Worm (Caenorhabditis elegans) whole organism, mixed stage, embryonic: ENCODE results near the gene sre-1.

Experiments used
- blmp-1 ChIP-seq: fragments of 150-350 bp; optimal IDR thresholded peaks from 2 replicates; lab custom pipeline; 2014; ENCODE audit warnings: missing biosample characterization, missing genetic modification characterization
- ceh-83 ChIP-seq: fragments of 200-800 bp; sonication (Bioruptor generic); optimal IDR thresholded peaks from 2 replicates; lab custom pipeline; 2018; ENCODE audit warnings: mild to moderate bottlenecking, missing genetic modification characterization, missing compliant biosample characterization
- lin-13 ChIP-seq: fragments of 150-350 bp; optimal IDR thresholded peaks from 2 replicates; lab custom pipeline; 2014; ENCODE audit warnings: missing biosample characterization, missing genetic modification characterization
- nhr-76 ChIP-seq: sonication (generic microtip); optimal IDR thresholded peaks from 2 replicates; lab custom pipeline; 2017; ENCODE audit warnings: missing biosample characterization, missing genetic modification characterization
- pha-4 ChIP-seq: fragments of 150-350 bp; optimal IDR thresholded peaks from 2 replicates; lab custom pipeline; 2018; ENCODE audit warnings: missing biosample characterization, missing genetic modification reagents, missing genetic modification characterization
- snpc-4 ChIP-seq: fragments of 150-350 bp; optimal IDR thresholded peaks from 2 replicates; lab custom pipeline; 2014; ENCODE audit warnings: missing biosample characterization, missing genetic modification characterization
- tbx-8 ChIP-seq: fragments of 200-800 bp; sonication (Bioruptor generic); optimal IDR thresholded peaks from 2 replicates; lab custom pipeline; 2018; ENCODE audit warnings: mild to moderate bottlenecking, missing genetic modification characterization, moderate library complexity, missing compliant biosample characterization
- unc-120 ChIP-seq: sonication (generic microtip); optimal IDR thresholded peaks from 2 replicates; lab custom pipeline; 2017; ENCODE audit warnings: missing genetic modification characterization, missing compliant biosample characterization; ENCODE audit not compliant: poor library complexity, severe bottlenecking
- unc-62 ChIP-seq: fragments of 150-350 bp; optimal IDR thresholded peaks from 2 replicates; lab custom pipeline; 2014; ENCODE audit warnings: missing biosample characterization, missing genetic modification reagents, missing genetic modification characterization

Gene sre-1

ce11 chrII:7758397-7759135 lies 49.1 kb downstream of the sre-1 start, which contains the start of gene B0228.7:
B0228.7 (minus strand) TSS chrII:7759023.
- TF ChIP-seq ceh-83 (GFP tag; lab: Kevin White, UChicago) (no peak), lin-13 (tag; lab: Kevin White, UChicago) (no peak), unc-120 (tag; lab: Kevin White, UChicago) (no peak), snpc-4 (no peak), nhr-76 (tag; lab: Kevin White, UChicago) (no peak), pha-4 (no peak), unc-62 (GFP tag; lab: Kevin White, UChicago) (no peak), tbx-8 (GFP tag; lab: Kevin White, UChicago) (no peak), blmp-1 (no peak)
